Worm (Caenorhabditis elegans): Measurements from ENCODE around the gene C14A6.7.

ce11 chrV:18123639-18124038 is 44.5 kb downstream of the C14A6.7 start, which contains the start of gene fbxa-107:
- no peak for TF ChIP-seq ceh-36 (tag; optimal IDR thresholded peaks at IDR 0.05)
- TF ChIP-seq sea-1 (GFP tag; conservative IDR thresholded peaks at IDR 0.05), result no peak
- no peak for TF ChIP-seq tra-4 (tag; optimal IDR thresholded peaks at IDR 0.05)
- TF ChIP-seq hmg-4 (GFP tag; optimal IDR thresholded peaks at IDR 0.05), result no peak
- TF ChIP-seq aly-1 (tag; optimal IDR thresholded peaks at IDR 0.05), result no peak
- TF ChIP-seq pes-1 (GFP tag; IDR thresholded peaks at IDR 0.05), result no peak
- TF ChIP-seq hmbx-1 (tag; optimal IDR thresholded peaks at IDR 0.05), result no peak
- TF ChIP-seq ceh-13 (GFP tag; optimal IDR thresholded peaks at IDR 0.05), result no peak
- TF ChIP-seq tbx-37 (GFP tag; conservative IDR thresholded peaks at IDR 0.05), result no peak

Measured in whole organism, early embryonic.